Worm (Caenorhabditis elegans): ENCODE data around the gene W04G3.13.
A peak's percentile ranks its signal among the peaks of the same experiment; 100 is the strongest.

The W04G3.13 gene

ce11 chrX:11104883-11105629 lies 25.5 kb upstream of the W04G3.13 start, which contains the start of gene W02H3.1:
Gene W02H3.1 (minus strand): TSS chrX:11105460.
- TF ChIP-seq klf-2 (GFP tag; conservative IDR thresholded peaks at IDR 0.05) = no peak
- TF ChIP-seq T22C8.4 (GFP tag; IDR thresholded peaks at IDR 0.05) = no peak
- TF ChIP-seq ref-1 (GFP tag; conservative IDR thresholded peaks at IDR 0.05) = no peak

ce11 chrX:11103173-11103572 lies 23.6 kb upstream of the W04G3.13 start:
- no peak for TF ChIP-seq ztf-23 (GFP tag; IDR thresholded peaks at IDR 0.05)
- TF ChIP-seq klf-2 (GFP tag; conservative IDR thresholded peaks at IDR 0.05) = no peak
- TF ChIP-seq ztf-29 (GFP tag; IDR thresholded peaks at IDR 0.05) = no peak
- TF ChIP-seq T22C8.4 (GFP tag; IDR thresholded peaks at IDR 0.05) = no peak
- no peak for TF ChIP-seq flt-1 (GFP tag; IDR thresholded peaks at IDR 0.05)
- no peak for TF ChIP-seq ref-1 (GFP tag; conservative IDR thresholded peaks at IDR 0.05)
- no peak for TF ChIP-seq med-1 (GFP tag; optimal IDR thresholded peaks at IDR 0.05; ENCODE audit: insufficient read depth)
- no peak for TF ChIP-seq cog-1 (tag; optimal IDR thresholded peaks at IDR 0.05)
- no peak for TF ChIP-seq tab-1 (GFP tag; IDR thresholded peaks at IDR 0.05)

ce11 chrX:11098086-11098485 lies 18.5 kb upstream of the W04G3.13 start, which contains the start of gene W02H3.3:
Gene W02H3.3 (minus strand): TSS chrX:11098186.
- TF ChIP-seq ref-1 (GFP tag; conservative IDR thresholded peaks at IDR 0.05) = no peak
- TF ChIP-seq ztf-29 (GFP tag; IDR thresholded peaks at IDR 0.05) = no peak
- TF ChIP-seq ztf-23 (GFP tag; IDR thresholded peaks at IDR 0.05) = no peak
- TF ChIP-seq med-1 (GFP tag; optimal IDR thresholded peaks at IDR 0.05; ENCODE audit: insufficient read depth) = no peak
- TF ChIP-seq T22C8.4 (GFP tag; IDR thresholded peaks at IDR 0.05) = no peak
- TF ChIP-seq flt-1 (GFP tag; IDR thresholded peaks at IDR 0.05) = no peak
- TF ChIP-seq tab-1 (GFP tag; IDR thresholded peaks at IDR 0.05) = no peak
- no peak for TF ChIP-seq klf-2 (GFP tag; conservative IDR thresholded peaks at IDR 0.05)
- TF ChIP-seq cog-1 (tag; optimal IDR thresholded peaks at IDR 0.05) = no peak

DNA sequence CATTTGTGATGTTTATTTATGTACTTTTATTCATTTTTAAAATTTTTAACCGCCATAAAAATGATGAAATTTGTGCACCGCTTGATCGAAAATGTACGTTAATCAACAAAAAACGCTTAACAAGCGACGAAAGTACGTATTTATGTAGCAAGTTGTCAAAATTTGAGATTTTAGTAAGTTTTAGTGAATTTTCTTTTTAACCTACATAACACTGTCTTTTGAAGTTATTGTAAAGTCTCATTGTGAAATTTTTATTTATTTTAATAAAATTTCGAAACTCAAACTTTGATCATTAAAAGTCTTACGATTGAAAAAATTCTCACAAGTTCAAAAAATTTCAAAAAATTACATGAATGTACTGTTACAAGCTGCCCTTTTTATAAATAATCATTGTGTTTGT lies 17.8 kb upstream of the W04G3.13 start:
- no peak for TF ChIP-seq ztf-29 (GFP tag; IDR thresholded peaks at IDR 0.05)
- TF ChIP-seq cog-1 (tag; optimal IDR thresholded peaks at IDR 0.05) = no peak
- no peak for TF ChIP-seq tab-1 (GFP tag; IDR thresholded peaks at IDR 0.05)
- TF ChIP-seq ztf-23 (GFP tag; IDR thresholded peaks at IDR 0.05) = no peak
- no peak for TF ChIP-seq ref-1 (GFP tag; conservative IDR thresholded peaks at IDR 0.05)
- no peak for TF ChIP-seq flt-1 (GFP tag; IDR thresholded peaks at IDR 0.05)
- no peak for TF ChIP-seq med-1 (GFP tag; optimal IDR thresholded peaks at IDR 0.05; ENCODE audit: insufficient read depth)
- TF ChIP-seq klf-2 (GFP tag; conservative IDR thresholded peaks at IDR 0.05) = no peak
- no peak for TF ChIP-seq T22C8.4 (GFP tag; IDR thresholded peaks at IDR 0.05)

DNA sequence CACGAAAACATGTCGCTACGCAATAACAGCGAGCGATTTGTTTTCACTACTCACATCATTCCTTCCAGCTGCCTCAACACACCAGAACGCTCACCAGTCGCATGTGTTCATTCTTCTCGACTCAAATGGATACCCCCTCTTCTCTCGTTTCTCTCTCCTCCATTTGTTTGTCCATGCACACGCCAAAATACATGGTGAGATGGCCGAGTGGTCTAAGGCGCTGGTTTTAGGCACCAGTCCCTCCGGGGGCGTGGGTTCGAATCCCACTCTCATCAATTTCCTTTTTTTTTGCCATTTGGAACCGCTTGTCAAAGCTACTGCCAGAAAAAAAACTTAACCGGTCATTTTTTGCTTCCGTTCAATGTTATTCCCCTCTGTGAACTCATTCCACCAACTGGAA lies 15.9 kb upstream of the W04G3.13 start:
- TF ChIP-seq ref-1 (GFP tag; conservative IDR thresholded peaks at IDR 0.05) (peak; percentile 85), med-1 (GFP tag; optimal IDR thresholded peaks at IDR 0.05; ENCODE audit: insufficient read depth) (peak; percentile 35), klf-2 (GFP tag; conservative IDR thresholded peaks at IDR 0.05) (peak; percentile 82), ztf-23 (GFP tag; IDR thresholded peaks at IDR 0.05) (peak; percentile 86), ztf-29 (GFP tag; IDR thresholded peaks at IDR 0.05) (peak; percentile 79), cog-1 (tag; optimal IDR thresholded peaks at IDR 0.05) (peak; percentile 83), flt-1 (GFP tag; IDR thresholded peaks at IDR 0.05) (peak; percentile 94), T22C8.4 (GFP tag; IDR thresholded peaks at IDR 0.05) (peak; percentile 86), tab-1 (GFP tag; IDR thresholded peaks at IDR 0.05) (peak; percentile 90)

- no peak; the same call in none of the 2 replicates for TF ChIP-seq tab-1 (GFP tag; IDR thresholded peaks at IDR 0.05)
- peak; percentile 98 for TF ChIP-seq cog-1 (tag; optimal IDR thresholded peaks at IDR 0.05)
- TF ChIP-seq med-1 (GFP tag; optimal IDR thresholded peaks at IDR 0.05; ENCODE audit: insufficient read depth) = peak; percentile 76
- peak; percentile 85 for TF ChIP-seq klf-2 (GFP tag; conservative IDR thresholded peaks at IDR 0.05)
- peak; percentile 90 for TF ChIP-seq flt-1 (GFP tag; IDR thresholded peaks at IDR 0.05)
- peak; percentile 69 for TF ChIP-seq ztf-29 (GFP tag; IDR thresholded peaks at IDR 0.05)
- TF ChIP-seq T22C8.4 (GFP tag; IDR thresholded peaks at IDR 0.05) = peak; percentile 100
- no peak for TF ChIP-seq ref-1 (GFP tag; conservative IDR thresholded peaks at IDR 0.05)
- peak; percentile 93 for TF ChIP-seq ztf-23 (GFP tag; IDR thresholded peaks at IDR 0.05)
These were observed 14.5 kb upstream of the W04G3.13 start for ce11 chrX:11093985-11094593.

DNA sequence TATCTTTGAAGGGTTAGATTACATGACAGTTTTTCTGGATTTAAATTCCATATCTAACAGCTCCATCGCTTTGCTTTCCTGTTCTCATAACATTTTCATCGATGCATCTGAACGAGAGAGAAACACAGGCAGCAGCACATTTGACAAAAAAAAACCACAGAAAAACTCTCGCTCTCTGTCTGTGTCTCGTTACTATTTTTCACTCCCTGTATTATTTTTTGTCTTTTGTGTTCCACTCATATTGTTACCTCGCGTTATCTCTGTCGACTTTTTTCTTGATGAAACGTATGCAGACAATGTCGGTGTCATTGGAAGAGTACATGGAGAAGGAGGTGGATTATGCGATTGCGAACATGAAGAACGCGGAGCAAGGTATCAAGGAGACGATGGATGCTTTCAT lies 9.4 kb upstream of the W04G3.13 start, which contains the start of gene W04G3.11:
W04G3.11 (plus strand) TSS at position 244 of the 400 bp plus-strand sequence.
- TF ChIP-seq klf-2 (GFP tag; conservative IDR thresholded peaks at IDR 0.05) = no peak
- no peak for TF ChIP-seq flt-1 (GFP tag; IDR thresholded peaks at IDR 0.05)
- no peak for TF ChIP-seq med-1 (GFP tag; optimal IDR thresholded peaks at IDR 0.05; ENCODE audit: insufficient read depth)
- TF ChIP-seq T22C8.4 (GFP tag; IDR thresholded peaks at IDR 0.05) = no peak
- no peak for TF ChIP-seq tab-1 (GFP tag; IDR thresholded peaks at IDR 0.05)

DNA sequence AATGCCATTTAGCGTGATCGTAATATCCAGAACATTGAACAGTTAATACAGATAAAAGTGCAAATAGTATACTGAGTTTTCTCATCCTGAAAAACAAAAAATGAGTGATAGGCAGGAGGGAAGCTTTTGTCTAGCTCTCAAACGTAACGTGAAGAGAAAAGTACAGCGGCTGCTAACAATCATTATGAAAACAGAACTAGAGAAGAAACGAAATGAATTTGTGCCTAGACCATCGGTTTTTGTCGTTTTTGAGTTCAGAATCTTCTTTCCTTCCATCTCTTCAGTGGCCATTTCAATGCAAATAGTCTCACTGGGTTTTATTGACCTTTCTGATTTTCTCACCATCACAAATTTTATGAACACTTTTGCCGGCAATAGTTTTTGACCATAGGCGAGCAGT lies 5.6 kb upstream of the W04G3.13 start, which contains the start of gene W04G3.7:
W04G3.7 (minus strand) TSS at position 101 of the 400 bp plus-strand sequence.
- no peak for TF ChIP-seq med-1 (GFP tag; optimal IDR thresholded peaks at IDR 0.05; ENCODE audit: insufficient read depth)
- TF ChIP-seq ztf-23 (GFP tag; IDR thresholded peaks at IDR 0.05) = no peak
- TF ChIP-seq flt-1 (GFP tag; IDR thresholded peaks at IDR 0.05) = no peak
- TF ChIP-seq ref-1 (GFP tag; conservative IDR thresholded peaks at IDR 0.05) = no peak
- no peak for TF ChIP-seq klf-2 (GFP tag; conservative IDR thresholded peaks at IDR 0.05)
- TF ChIP-seq ztf-29 (GFP tag; IDR thresholded peaks at IDR 0.05) = no peak
- no peak for TF ChIP-seq cog-1 (tag; optimal IDR thresholded peaks at IDR 0.05)
- no peak for TF ChIP-seq tab-1 (GFP tag; IDR thresholded peaks at IDR 0.05)
- no peak for TF ChIP-seq T22C8.4 (GFP tag; IDR thresholded peaks at IDR 0.05)

DNA sequence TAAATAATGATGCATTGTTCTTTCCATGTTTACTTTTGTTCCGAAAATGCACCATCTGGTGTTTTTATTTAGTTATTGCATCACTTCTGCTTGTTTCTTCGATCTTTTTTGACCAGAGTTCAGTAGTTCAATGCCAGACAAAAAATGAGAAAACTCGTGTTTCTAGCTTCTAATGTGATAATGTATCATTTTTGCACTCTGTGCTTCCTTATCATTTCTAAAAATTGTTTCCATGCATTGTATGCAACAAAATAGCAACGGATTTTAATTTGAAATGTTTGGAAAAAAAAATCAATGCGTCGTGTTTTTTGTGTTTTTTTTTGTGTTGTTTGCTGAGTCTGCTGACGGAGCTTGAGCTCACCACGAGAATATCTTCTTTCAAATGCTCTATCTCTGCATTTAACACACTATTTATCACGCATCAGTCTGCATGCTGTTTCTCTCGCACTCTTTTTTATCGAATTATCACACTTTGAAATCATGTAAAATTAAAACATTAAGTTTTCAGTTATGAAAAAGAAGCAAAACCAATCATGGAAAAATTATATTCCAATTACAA lies 682 bp upstream of the W04G3.13 start, which contains the start of gene sulp-7:
sulp-7 (plus strand) TSS at position 509 of the 559 bp plus-strand sequence.
- TF ChIP-seq T22C8.4 (GFP tag; IDR thresholded peaks at IDR 0.05) (no peak), ztf-29 (GFP tag; IDR thresholded peaks at IDR 0.05) (no peak), klf-2 (GFP tag; conservative IDR thresholded peaks at IDR 0.05) (no peak), cog-1 (tag; optimal IDR thresholded peaks at IDR 0.05) (no peak)

All from whole organism, midembryonic.